Worm (Caenorhabditis elegans) whole organism, L4/young adult: ENCODE measurements around the gene srw-21.

Experiments used
- W03F9.2 ChIP-seq: fragments of 150-350 bp; optimal IDR thresholded peaks from 2 replicates; lab custom pipeline; 2014; ENCODE audit warnings: missing biosample characterization, missing genetic modification characterization
- dao-5 ChIP-seq: sonication (generic microtip); optimal IDR thresholded peaks from 2 replicates; lab custom pipeline; 2016; ENCODE audit warnings: missing genotype, missing genetic modification characterization, moderate library complexity, missing compliant biosample characterization
- him-1 ChIP-seq: sonication (generic microtip); optimal IDR thresholded peaks from 2 replicates; lab custom pipeline; 2016; ENCODE audit warnings: missing genotype, missing genetic modification reagents, missing genetic modification characterization, missing compliant biosample characterization

DNA sequence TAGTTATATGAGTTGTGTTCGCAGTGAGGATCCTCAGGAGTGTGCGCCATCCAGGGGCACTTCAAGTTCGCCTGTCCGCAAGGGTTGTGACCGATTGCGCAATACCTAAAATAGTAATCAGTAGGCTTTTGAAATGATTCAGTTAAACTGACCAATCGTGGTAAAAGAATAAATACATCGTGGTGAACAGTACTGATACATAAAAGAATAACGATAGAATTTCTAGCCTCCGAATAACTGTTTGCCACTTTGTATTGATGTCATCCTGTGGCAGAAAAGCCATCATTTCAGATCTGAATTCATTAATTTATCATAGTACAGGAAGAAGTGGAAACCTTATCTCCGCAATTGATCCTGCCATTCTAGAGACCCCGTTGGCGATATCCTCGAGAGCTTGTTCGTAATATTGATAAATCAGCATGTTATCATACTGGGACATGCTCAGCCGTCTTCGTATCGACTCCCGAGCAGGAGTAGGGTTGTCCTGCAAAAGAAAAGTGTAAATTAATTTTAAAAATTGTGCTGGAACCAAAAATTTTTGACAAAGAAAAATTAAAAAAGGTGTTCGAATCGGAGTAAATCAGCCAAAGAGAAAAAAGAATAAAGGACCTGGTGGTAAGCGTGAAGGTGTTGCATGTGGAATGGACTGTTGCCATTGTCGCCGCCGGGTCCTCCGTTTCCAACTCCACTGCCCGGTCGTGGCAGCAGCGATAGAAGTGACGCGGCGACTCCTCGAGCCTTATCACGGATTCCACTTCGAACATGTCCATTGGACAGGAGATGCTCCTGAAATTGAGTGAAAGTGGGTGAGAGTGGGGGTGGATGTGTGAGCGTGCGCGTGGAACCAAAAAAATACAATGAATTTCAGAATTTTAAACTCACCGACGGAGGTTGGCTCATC is 25.2 kb downstream of the srw-21 start:
- TF ChIP-seq him-1 (tag; lab: Kevin White, UChicago): no peak
- TF ChIP-seq W03F9.2 (tag; lab: Kevin White, UChicago): no peak
- no peak for TF ChIP-seq dao-5
